Worm (Caenorhabditis elegans) whole organism, L1 larva: Measurements from ENCODE around the gene T16G1.18.
A peak's percentile ranks its signal among the peaks of the same experiment; 100 is the strongest.

ENCODE experiments used
- C04F5.9 ChIP-seq: sonication (generic microtip); optimal IDR thresholded peaks from 2 replicates; lab custom pipeline; 2016; ENCODE audit warnings: missing genetic modification characterization, missing compliant biosample characterization
- C34B4.2 ChIP-seq: sonication (generic microtip); optimal IDR thresholded peaks from 2 replicates; lab custom pipeline; 2017; ENCODE audit warnings: mild to moderate bottlenecking, missing genetic modification characterization, missing compliant biosample characterization
- aha-1 ChIP-seq: fragments of 150-350 bp; optimal IDR thresholded peaks from 2 replicates; lab custom pipeline; 2014; ENCODE audit warnings: missing biosample characterization, missing genetic modification characterization
- alr-1 ChIP-seq: fragments of 200-800 bp; sonication (Bioruptor generic); optimal IDR thresholded peaks from 2 replicates; lab custom pipeline; 2018; ENCODE audit warnings: borderline replicate concordance, mild to moderate bottlenecking, missing genetic modification characterization, missing compliant biosample characterization
- blmp-1 ChIP-seq: fragments of 150-350 bp; optimal IDR thresholded peaks from 2 replicates; lab custom pipeline; 2014; ENCODE audit warnings: missing biosample characterization, missing genetic modification characterization
- ceh-8 ChIP-seq: fragments of 200-800 bp; sonication (Bioruptor generic); optimal IDR thresholded peaks from 2 replicates; lab custom pipeline; 2018; ENCODE audit warnings: mild to moderate bottlenecking, missing genetic modification characterization, moderate library complexity, missing compliant biosample characterization
- ceh-90 ChIP-seq: sonication (generic microtip); optimal IDR thresholded peaks from 2 replicates; lab custom pipeline; 2016; ENCODE audit warnings: missing genetic modification characterization, missing compliant biosample characterization
- ces-1 ChIP-seq: fragments of 150-350 bp; optimal IDR thresholded peaks from 2 replicates; lab custom pipeline; 2014; ENCODE audit warnings: missing biosample characterization, missing genetic modification reagents, missing genetic modification characterization
- dpl-1 ChIP-seq, 3 experiments: fragments of 150-350 bp in 2 of 3; sonication (generic microtip) in 1 of 3; optimal IDR thresholded peaks; 2 replicates each; lab custom pipeline; 2014 to 2017; ENCODE audit warnings: missing biosample characterization in 3 of 3, missing genetic modification characterization in 3 of 3, missing genetic modification reagents in 3 of 3
- dsc-1 ChIP-seq: sonication (generic microtip); optimal IDR thresholded peaks from 2 replicates; lab custom pipeline; 2016; ENCODE audit warnings: mild to moderate bottlenecking, missing genetic modification characterization, missing compliant biosample characterization
- efl-1 ChIP-seq, 4 experiments: fragments of 150-350 bp; optimal IDR thresholded peaks in 3 of 4; peaks in 1 of 4; 1 replicate in 1 of 4; 2 replicates in 3 of 4; lab custom pipeline; 2014; ENCODE audit warnings: missing biosample characterization in 2 of 4, missing genetic modification characterization in 2 of 4, missing genetic modification reagents in 2 of 4
- egl-13 ChIP-seq: sonication (generic microtip); optimal IDR thresholded peaks from 2 replicates; lab custom pipeline; 2016; ENCODE audit warnings: missing genotype, missing genetic modification reagents, missing genetic modification characterization, missing compliant biosample characterization
- elt-2 ChIP-seq: sonication (generic microtip); optimal IDR thresholded peaks from 2 replicates; lab custom pipeline; 2016; ENCODE audit warnings: missing genetic modification characterization, mild to moderate bottlenecking, inconsistent platforms, missing compliant biosample characterization, missing genetic modification reagents
- elt-3 ChIP-seq, 6 experiments: fragments of 150-350 bp in 1 of 6; sonication (generic microtip); optimal IDR thresholded peaks; 2 replicates each; lab custom pipeline; 2017 to 2018; ENCODE audit warnings: missing biosample characterization in 6 of 6, missing genetic modification characterization in 6 of 6, inconsistent platforms in 1 of 6
- hlh-17 ChIP-seq: fragments of 200-800 bp; sonication (Bioruptor generic); optimal IDR thresholded peaks from 2 replicates; lab custom pipeline; 2018; ENCODE audit warnings: missing genetic modification characterization, mild to moderate bottlenecking, missing compliant biosample characterization, moderate library complexity, borderline replicate concordance
- hlh-4 ChIP-seq: sonication (generic microtip); optimal IDR thresholded peaks from 2 replicates; lab custom pipeline; 2016; ENCODE audit warnings: mild to moderate bottlenecking, missing genetic modification characterization, missing compliant biosample characterization
- hpl-2 ChIP-seq: fragments of 150-350 bp; optimal IDR thresholded peaks from 2 replicates; lab custom pipeline; 2014; ENCODE audit warnings: missing biosample characterization, missing genetic modification reagents, missing genetic modification characterization
- irx-1 ChIP-seq: sonication (generic microtip); optimal IDR thresholded peaks from 2 replicates; lab custom pipeline; 2016; ENCODE audit warnings: missing genetic modification characterization, missing compliant biosample characterization
- isw-1 ChIP-seq: fragments of 200-800 bp; sonication (Bioruptor generic); IDR thresholded peaks from 2 replicates; pipeline ENCODE4 v1.3.6; 2022; ENCODE audit warnings: missing genetic modification characterization, missing compliant biosample characterization
- lin-14 ChIP-seq: fragments of 200-800 bp; sonication (Bioruptor generic); optimal IDR thresholded peaks from 2 replicates; lab custom pipeline; 2018; ENCODE audit warnings: mild to moderate bottlenecking, missing genetic modification characterization, moderate library complexity, missing compliant biosample characterization
- lin-15B ChIP-seq: fragments of 150-350 bp; sonication (generic microtip); optimal IDR thresholded peaks from 3 replicates; lab custom pipeline; 2014; ENCODE audit warnings: missing biosample characterization, missing genetic modification characterization
- lsy-2 ChIP-seq, 2 experiments: fragments of 150-350 bp; optimal IDR thresholded peaks; 2 replicates each; lab custom pipeline; 2014; ENCODE audit warnings: missing biosample characterization in 2 of 2, missing genetic modification characterization in 2 of 2
- mab-9 ChIP-seq: fragments of 200-800 bp; sonication (Bioruptor generic); IDR thresholded peaks from 2 replicates; pipeline ENCODE4 v1.3.6; 2022; ENCODE audit warnings: missing genetic modification reagents, missing genetic modification characterization, missing compliant biosample characterization
- mep-1 ChIP-seq: fragments of 150-350 bp; optimal IDR thresholded peaks from 2 replicates; lab custom pipeline; 2014; ENCODE audit warnings: missing biosample characterization, missing genetic modification characterization
- nhr-11 ChIP-seq: fragments of 150-350 bp; optimal IDR thresholded peaks from 2 replicates; lab custom pipeline; 2014; ENCODE audit warnings: missing biosample characterization, missing genetic modification characterization
- nhr-12 ChIP-seq: sonication (generic microtip); optimal IDR thresholded peaks from 2 replicates; lab custom pipeline; 2017; ENCODE audit warnings: missing biosample characterization, missing genetic modification characterization
- nhr-20 ChIP-seq: sonication (generic microtip); optimal IDR thresholded peaks from 2 replicates; lab custom pipeline; 2016; ENCODE audit warnings: mild to moderate bottlenecking, missing genetic modification characterization, missing compliant biosample characterization
- nhr-47 ChIP-seq: sonication (generic microtip); optimal IDR thresholded peaks from 2 replicates; lab custom pipeline; 2016; ENCODE audit warnings: mild to moderate bottlenecking, missing genetic modification characterization, moderate library complexity, missing compliant biosample characterization
- nhr-71 ChIP-seq: sonication (generic microtip); optimal IDR thresholded peaks from 2 replicates; lab custom pipeline; 2016; ENCODE audit warnings: mild to moderate bottlenecking, missing genetic modification characterization, moderate library complexity, missing compliant biosample characterization
- nhr-84 ChIP-seq: sonication (generic microtip); optimal IDR thresholded peaks from 2 replicates; lab custom pipeline; 2017; ENCODE audit warnings: missing biosample characterization, missing genetic modification characterization
- snpc-4 ChIP-seq: fragments of 150-350 bp; optimal IDR thresholded peaks from 2 replicates; lab custom pipeline; 2014; ENCODE audit warnings: missing biosample characterization, missing genetic modification characterization
- sptf-1 ChIP-seq: fragments of 150-350 bp; optimal IDR thresholded peaks from 2 replicates; lab custom pipeline; 2014; ENCODE audit warnings: missing biosample characterization, missing genetic modification characterization
- tbx-2 ChIP-seq: sonication (generic microtip); optimal IDR thresholded peaks from 2 replicates; lab custom pipeline; 2016; ENCODE audit warnings: missing genetic modification characterization, missing compliant biosample characterization
- unc-130 ChIP-seq: fragments of 150-350 bp; optimal IDR thresholded peaks from 2 replicates; lab custom pipeline; 2017; ENCODE audit warnings: missing biosample characterization, missing genetic modification characterization, inconsistent platforms
- unc-30 ChIP-seq: sonication (generic microtip); optimal IDR thresholded peaks from 2 replicates; lab custom pipeline; 2017; ENCODE audit warnings: missing biosample characterization, missing genetic modification characterization
- unc-62 ChIP-seq: fragments of 150-350 bp; optimal IDR thresholded peaks from 2 replicates; lab custom pipeline; 2014; ENCODE audit warnings: missing biosample characterization, missing genetic modification reagents, missing genetic modification characterization
- unc-86 ChIP-seq: sonication (generic microtip); optimal IDR thresholded peaks from 2 replicates; lab custom pipeline; 2016; ENCODE audit warnings: missing genetic modification characterization, missing compliant biosample characterization
- vab-15 ChIP-seq: sonication (generic microtip); optimal IDR thresholded peaks from 2 replicates; lab custom pipeline; 2017; ENCODE audit warnings: missing genotype, mild to moderate bottlenecking, missing genetic modification characterization, missing compliant biosample characterization
- zip-4 ChIP-seq: fragments of 200-800 bp; sonication (Bioruptor generic); optimal IDR thresholded peaks from 2 replicates; lab custom pipeline; 2018; ENCODE audit warnings: mild to moderate bottlenecking, missing genetic modification characterization, moderate library complexity, missing compliant biosample characterization

T16G1.18 gene

DNA sequence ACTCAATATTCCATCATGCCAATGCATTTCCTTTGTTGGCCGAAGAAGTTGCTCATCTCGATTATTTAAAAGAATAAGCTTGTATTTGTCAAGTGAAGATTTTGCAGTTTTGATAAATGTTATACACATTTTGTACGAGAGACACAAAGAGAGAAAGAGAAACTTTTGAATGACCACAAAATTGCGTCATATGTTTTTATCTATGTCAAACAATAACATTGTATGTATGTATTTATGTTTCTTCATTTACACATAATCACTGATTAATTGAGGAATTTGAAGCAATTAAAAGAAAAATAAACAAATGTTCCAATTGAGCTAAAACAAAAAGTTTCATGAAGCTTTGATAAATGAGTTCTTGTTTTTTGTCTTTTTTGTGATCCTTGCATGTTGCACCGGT lies 12.1 kb downstream of the T16G1.18 start, which contains the start of gene hrg-9:
Gene hrg-9 (minus strand): TSS at position 152 of the 400 bp plus-strand sequence.
- TF ChIP-seq hlh-4 (tag; lab: Kevin White, UChicago) (no peak), lin-15B (no peak), tbx-2 (tag; lab: Kevin White, UChicago) (no peak), C04F5.9 (no peak), lin-14 (GFP tag; lab: Kevin White, UChicago) (peak; percentile 45), unc-130 (tag; lab: Kevin White, UChicago) (no peak), nhr-71 (peak; percentile 24), aha-1 (tag; lab: Kevin White, UChicago) (no peak), nhr-20 (tag; lab: Kevin White, UChicago) (no peak), efl-1 (optimal IDR thresholded peaks at IDR 0.05; lab: Kevin White, UChicago) (no peak), efl-1 (GFP tag; optimal IDR thresholded peaks at IDR 0.05 in 1 of 2; lab: Kevin White, UChicago) (peak in 1 of 2 experiments; percentile 70), mep-1 (tag; lab: Kevin White, UChicago) (peak; percentile 31), nhr-11 (tag; lab: Kevin White, UChicago) (no peak), hlh-17 (GFP tag; lab: Kevin White, UChicago) (no peak), ceh-90 (tag; lab: Kevin White, UChicago) (no peak), elt-2 (tag; lab: Kevin White, UChicago) (peak; percentile 47), C34B4.2 (tag; lab: Kevin White, UChicago) (no peak), snpc-4 (tag; lab: Kevin White, UChicago) (no peak), blmp-1 (peak; percentile 9), ceh-8 (no peak), dsc-1 (tag; lab: Kevin White, UChicago) (no peak), unc-86 (no peak), unc-30 (tag; lab: Kevin White, UChicago) (no peak), mab-9 (GFP tag; lab: Robert Waterston, UW) (no peak)

DNA sequence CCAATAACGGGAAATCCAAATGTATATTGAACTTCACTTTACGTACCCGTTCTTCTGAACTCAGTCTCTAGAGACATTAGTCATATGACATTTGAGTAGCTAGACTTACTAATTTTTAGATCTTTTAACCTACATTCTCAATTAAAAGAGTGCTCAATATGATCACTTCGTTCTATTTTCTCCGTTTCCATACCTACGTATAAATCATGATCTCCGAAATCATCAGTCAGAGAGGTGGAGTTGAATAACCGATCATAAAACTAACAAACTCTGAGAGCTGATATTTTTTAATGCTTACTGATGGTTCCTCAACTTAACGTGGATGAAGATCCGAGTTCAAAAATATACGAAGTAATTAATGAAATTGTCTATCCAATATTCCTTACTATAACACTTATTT lies 13.0 kb downstream of the T16G1.18 start, which contains the start of gene srd-35:
Gene srd-35 (plus strand): TSS at position 301 of the 400 bp plus-strand sequence.
- TF ChIP-seq elt-3 (tag; optimal IDR thresholded peaks at IDR 0.05; lab: Kevin White, UChicago) = no peak
- peak; percentile 23 for TF ChIP-seq ceh-8
- no peak for TF ChIP-seq ces-1 (GFP tag; lab: Kevin White, UChicago)
- TF ChIP-seq tbx-2 (tag; lab: Kevin White, UChicago) = no peak
- TF ChIP-seq nhr-47 (tag; lab: Kevin White, UChicago) = no peak
- no peak for TF ChIP-seq dpl-1 (GFP tag; optimal IDR thresholded peaks at IDR 0.05; lab: Kevin White, UChicago)

DNA sequence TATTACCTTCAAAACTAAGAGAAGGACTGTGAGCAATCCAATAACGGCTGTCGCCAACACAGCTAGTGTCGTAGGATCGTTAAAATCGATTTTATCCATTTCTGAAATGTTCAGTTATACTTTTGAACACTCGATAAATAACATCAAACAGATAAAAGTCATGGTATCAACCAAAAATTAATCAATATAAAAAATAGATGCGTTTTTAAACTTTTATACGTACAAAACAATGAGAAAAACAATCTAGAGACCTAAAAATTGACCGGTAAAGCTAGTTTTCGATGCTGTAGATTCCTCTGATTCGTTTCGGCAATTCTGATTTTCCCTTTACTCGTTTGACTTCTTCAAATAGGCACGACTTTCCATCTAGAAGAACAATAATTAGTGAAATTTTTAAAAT lies 16.0 kb downstream of the T16G1.18 start, which contains the start of gene R186.3:
Gene R186.3 (minus strand): TSS at position 101 of the 400 bp plus-strand sequence.
- TF ChIP-seq nhr-12 (tag; lab: Kevin White, UChicago) (no peak), irx-1 (tag; lab: Kevin White, UChicago) (no peak), hpl-2 (GFP tag; lab: Kevin White, UChicago) (no peak), snpc-4 (tag; lab: Kevin White, UChicago) (no peak), vab-15 (tag; lab: Kevin White, UChicago) (no peak), alr-1 (tag; lab: Kevin White, UChicago) (no peak), nhr-84 (tag; lab: Kevin White, UChicago) (no peak), unc-62 (GFP tag; lab: Kevin White, UChicago) (no peak), hlh-4 (tag; lab: Kevin White, UChicago) (no peak), egl-13 (tag; lab: Kevin White, UChicago) (no peak), zip-4 (GFP tag; lab: Kevin White, UChicago) (no peak), lsy-2 (tag; optimal IDR thresholded peaks at IDR 0.05; lab: Kevin White, UChicago) (no peak), ces-1 (GFP tag; lab: Kevin White, UChicago) (no peak), elt-3 (tag; optimal IDR thresholded peaks at IDR 0.05; lab: Kevin White, UChicago) (no peak), sptf-1 (tag; lab: Kevin White, UChicago) (no peak), blmp-1 (no peak), isw-1 (no peak), mab-9 (GFP tag; lab: Robert Waterston, UW) (no peak)
